Worm (Caenorhabditis elegans) whole organism, young adult: Measurements from ENCODE around the gene rpl-5.
A peak's percentile ranks its signal among the peaks of the same experiment; 100 is the strongest.

Experiments
- B0019.2 ChIP-seq: fragments of 200-800 bp; sonication (Bioruptor generic); conservative IDR thresholded peaks from 2 replicates; pipeline ENCODE4 v1.3.6; 2022; ENCODE audit warnings: missing genetic modification reagents, missing genetic modification characterization, missing compliant biosample characterization
- B0035.1 ChIP-seq: sonication (generic microtip); optimal IDR thresholded peaks from 2 replicates; lab custom pipeline; 2016; ENCODE audit warnings: missing genetic modification characterization, mild to moderate bottlenecking, missing compliant biosample characterization, missing genotype, missing genetic modification reagents
- B0261.1 ChIP-seq: sonication (generic microtip); optimal IDR thresholded peaks from 2 replicates; lab custom pipeline; 2016; ENCODE audit warnings: mild to moderate bottlenecking, missing genetic modification characterization, moderate library complexity, missing compliant biosample characterization
- B0336.3 ChIP-seq: fragments of 200-800 bp; sonication (Bioruptor generic); IDR thresholded peaks from 2 replicates; pipeline ENCODE4 v1.3.6; 2022; ENCODE audit warnings: missing genetic modification characterization, missing compliant biosample characterization
- F10E7.11 ChIP-seq: sonication (generic microtip); optimal IDR thresholded peaks from 2 replicates; lab custom pipeline; 2017; ENCODE audit warnings: mild to moderate bottlenecking, missing genetic modification characterization, moderate library complexity, missing compliant biosample characterization
- F37B4.10 ChIP-seq: fragments of 200-800 bp; sonication (Bioruptor generic); IDR thresholded peaks from 2 replicates; pipeline ENCODE4 v1.3.6; 2022; ENCODE audit warnings: missing genetic modification characterization, missing compliant biosample characterization
- F49E8.2 ChIP-seq: sonication (generic microtip); optimal IDR thresholded peaks from 3 replicates; lab custom pipeline; 2017; ENCODE audit warnings: missing genetic modification characterization, mild to moderate bottlenecking, missing compliant biosample characterization, antibody characterized with exemption, moderate library complexity; ENCODE audit not compliant: insufficient read depth
- K11D2.4 ChIP-seq: fragments of 200-800 bp; sonication (Bioruptor generic); IDR thresholded peaks from 2 replicates; pipeline ENCODE4 v1.3.6; 2022; ENCODE audit warnings: missing genetic modification reagents, missing genetic modification characterization, missing compliant biosample characterization
- T26A5.8 ChIP-seq: sonication (generic microtip); optimal IDR thresholded peaks from 2 replicates; lab custom pipeline; 2016; ENCODE audit warnings: missing genetic modification characterization, missing compliant biosample characterization
- Y53G8AR.9 ChIP-seq: fragments of 200-800 bp; sonication (Bioruptor generic); conservative IDR thresholded peaks from 2 replicates; pipeline ENCODE4 v1.3.6; 2022; ENCODE audit warnings: missing genetic modification reagents, missing genetic modification characterization, missing compliant biosample characterization
- Y79H2A.3 ChIP-seq: fragments of 200-800 bp; sonication (Bioruptor generic); conservative IDR thresholded peaks from 2 replicates; pipeline ENCODE4 v1.3.6; 2022; ENCODE audit warnings: missing genetic modification reagents, missing genetic modification characterization, missing compliant biosample characterization
- ZK185.1 ChIP-seq: sonication (generic microtip); optimal IDR thresholded peaks from 2 replicates; lab custom pipeline; 2016; ENCODE audit warnings: mild to moderate bottlenecking, missing genetic modification characterization, missing compliant biosample characterization; ENCODE audit not compliant: poor library complexity, severe bottlenecking
- ama-1 ChIP-seq, 3 experiments: fragments of 150-350 bp in 1 of 3; sonication (generic microtip) in 2 of 3; optimal IDR thresholded peaks; 2 replicates each; lab custom pipeline; 2014 to 2018; ENCODE audit warnings: missing biosample characterization in 2 of 3, missing genetic modification characterization in 2 of 3, missing genetic modification reagents in 2 of 3
- aptf-2 ChIP-seq: fragments of 200-800 bp; sonication (Bioruptor generic); conservative IDR thresholded peaks from 2 replicates; pipeline ENCODE4 v1.3.6; 2022; ENCODE audit warnings: missing genetic modification reagents, missing genetic modification characterization, missing compliant biosample characterization
- attf-3 ChIP-seq: fragments of 200-800 bp; sonication (Bioruptor generic); conservative IDR thresholded peaks from 2 replicates; pipeline ENCODE4 v1.3.6; 2022; ENCODE audit warnings: missing genetic modification reagents, missing genetic modification characterization, missing compliant biosample characterization
- bed-1 ChIP-seq: fragments of 200-800 bp; sonication (Bioruptor generic); IDR thresholded peaks from 2 replicates; pipeline ENCODE4 v1.3.6; 2022; ENCODE audit warnings: missing genetic modification reagents, missing genetic modification characterization, missing compliant biosample characterization
- ccch-3 ChIP-seq: fragments of 200-800 bp; sonication (Bioruptor generic); optimal IDR thresholded peaks from 2 replicates; lab custom pipeline; 2018; ENCODE audit warnings: mild to moderate bottlenecking, missing genetic modification characterization, missing compliant biosample characterization
- cebp-2 ChIP-seq: fragments of 200-800 bp; sonication (Bioruptor generic); IDR thresholded peaks from 2 replicates; pipeline ENCODE4 v1.3.6; 2022; ENCODE audit warnings: missing genetic modification characterization, missing compliant biosample characterization
- ceh-27 ChIP-seq: fragments of 200-800 bp; sonication (Bioruptor generic); optimal IDR thresholded peaks from 2 replicates; lab custom pipeline; 2018; ENCODE audit warnings: mild to moderate bottlenecking, missing genetic modification characterization, moderate library complexity, missing compliant biosample characterization
- ceh-58 ChIP-seq: fragments of 200-800 bp; sonication (Bioruptor generic); IDR thresholded peaks from 2 replicates; pipeline ENCODE4 v1.3.6; 2022; ENCODE audit warnings: missing genetic modification characterization, missing compliant biosample characterization
- ceh-91 ChIP-seq: fragments of 200-800 bp; sonication (Bioruptor generic); IDR thresholded peaks from 2 replicates; pipeline ENCODE4 v1.3.6; 2022; ENCODE audit warnings: missing genetic modification reagents, missing genetic modification characterization, missing compliant biosample characterization
- dox-1 ChIP-seq: fragments of 200-800 bp; sonication (Bioruptor generic); IDR thresholded peaks from 2 replicates; pipeline ENCODE4 v1.3.6; 2022; ENCODE audit warnings: missing genetic modification reagents, missing genetic modification characterization, missing compliant biosample characterization
- dpl-1 ChIP-seq: fragments of 150-350 bp; optimal IDR thresholded peaks from 2 replicates; lab custom pipeline; 2014; ENCODE audit warnings: missing biosample characterization, missing genetic modification reagents, missing genetic modification characterization
- egl-18 ChIP-seq: fragments of 200-800 bp; sonication (Bioruptor generic); IDR thresholded peaks from 2 replicates; pipeline ENCODE4 v1.3.6; 2022; ENCODE audit warnings: missing genetic modification reagents, missing genetic modification characterization, missing compliant biosample characterization
- egl-44 ChIP-seq: fragments of 200-800 bp; sonication (Bioruptor generic); IDR thresholded peaks from 2 replicates; pipeline ENCODE4 v1.3.6; 2022; ENCODE audit warnings: missing genetic modification reagents, missing genetic modification characterization, missing compliant biosample characterization
- egrh-3 ChIP-seq: fragments of 200-800 bp; sonication (Bioruptor generic); IDR thresholded peaks from 2 replicates; pipeline ENCODE4 v1.3.6; 2022; ENCODE audit warnings: missing genetic modification reagents, missing genetic modification characterization, missing compliant biosample characterization
- ets-4 ChIP-seq: fragments of 200-800 bp; sonication (Bioruptor generic); optimal IDR thresholded peaks from 2 replicates; lab custom pipeline; 2018; ENCODE audit warnings: mild to moderate bottlenecking, missing genetic modification characterization, missing compliant biosample characterization
- fkh-3 ChIP-seq: sonication (generic microtip); optimal IDR thresholded peaks from 2 replicates; lab custom pipeline; 2016; ENCODE audit warnings: mild to moderate bottlenecking, missing genetic modification characterization, missing compliant biosample characterization
- hmg-20 ChIP-seq: fragments of 200-800 bp; sonication (Bioruptor generic); IDR thresholded peaks from 2 replicates; pipeline ENCODE4 v1.3.6; 2022; ENCODE audit warnings: missing genetic modification reagents, missing genetic modification characterization, missing compliant biosample characterization
- hrde-1 ChIP-seq: sonication (generic microtip); optimal IDR thresholded peaks from 2 replicates; lab custom pipeline; 2016; ENCODE audit warnings: missing genetic modification characterization, mild to moderate bottlenecking, missing compliant biosample characterization, moderate library complexity, missing genotype, missing genetic modification reagents, borderline replicate concordance
- lag-1 ChIP-seq: fragments of 200-800 bp; sonication (Bioruptor generic); IDR thresholded peaks from 2 replicates; pipeline ENCODE4 v1.3.6; 2022; ENCODE audit warnings: missing genetic modification reagents, missing genetic modification characterization, missing compliant biosample characterization
- madf-3 ChIP-seq: fragments of 200-800 bp; sonication (Bioruptor generic); IDR thresholded peaks from 2 replicates; pipeline ENCODE4 v1.3.6; 2022; ENCODE audit warnings: missing genetic modification reagents, missing genetic modification characterization, missing compliant biosample characterization
- madf-8 ChIP-seq: fragments of 200-800 bp; sonication (Bioruptor generic); conservative IDR thresholded peaks from 2 replicates; pipeline ENCODE4 v1.3.6; 2022; ENCODE audit warnings: missing genetic modification reagents, missing genetic modification characterization, missing compliant biosample characterization
- nhr-179 ChIP-seq: sonication (generic microtip); optimal IDR thresholded peaks from 2 replicates; lab custom pipeline; 2016; ENCODE audit warnings: mild to moderate bottlenecking, missing genetic modification characterization, missing compliant biosample characterization
- nhr-80 ChIP-seq: sonication (generic microtip); optimal IDR thresholded peaks from 2 replicates; lab custom pipeline; 2016; ENCODE audit warnings: missing genetic modification characterization, missing compliant biosample characterization
- pha-4 ChIP-seq: fragments of 150-350 bp; sonication (generic microtip); optimal IDR thresholded peaks from 2 replicates; lab custom pipeline; 2014; ENCODE audit warnings: missing biosample characterization, missing genetic modification reagents, missing genetic modification characterization
- repo-1 ChIP-seq: sonication (generic microtip); optimal IDR thresholded peaks from 2 replicates; lab custom pipeline; 2017; ENCODE audit warnings: mild to moderate bottlenecking, missing genetic modification characterization, missing compliant biosample characterization
- rpc-1 ChIP-seq, 2 experiments: fragments of 150-350 bp in 1 of 2; sonication (generic microtip) in 1 of 2; optimal IDR thresholded peaks; 2 replicates each; lab custom pipeline; 2014 to 2018; ENCODE audit warnings: missing biosample characterization in 1 of 2, missing genetic modification characterization in 1 of 2, missing genetic modification reagents in 1 of 2, missing genotype in 1 of 2
- snpc-1.3 ChIP-seq: sonication (generic microtip); optimal IDR thresholded peaks from 2 replicates; lab custom pipeline; 2017; ENCODE audit warnings: missing genetic modification characterization, mild to moderate bottlenecking, missing compliant biosample characterization, antibody characterized with exemption, moderate library complexity, missing genotype, missing genetic modification reagents; ENCODE audit not compliant: insufficient read depth
- tbp1 ChIP-seq: fragments of 200-800 bp; sonication (Bioruptor generic); optimal IDR thresholded peaks from 2 replicates; lab custom pipeline; 2018; ENCODE audit warnings: mild to moderate bottlenecking, missing genetic modification characterization, missing compliant biosample characterization
- tbx-9 ChIP-seq: sonication (generic microtip); optimal IDR thresholded peaks from 2 replicates; lab custom pipeline; 2016; ENCODE audit warnings: borderline replicate concordance, missing genetic modification characterization, inconsistent platforms, missing compliant biosample characterization
- unc-130 ChIP-seq: sonication (generic microtip); optimal IDR thresholded peaks from 2 replicates; lab custom pipeline; 2016; ENCODE audit warnings: missing genetic modification reagents, missing genetic modification characterization, missing compliant biosample characterization
- zfh-2 ChIP-seq: fragments of 200-800 bp; sonication (Bioruptor generic); conservative IDR thresholded peaks from 2 replicates; pipeline ENCODE4 v1.3.6; 2022; ENCODE audit warnings: missing genetic modification reagents, missing genetic modification characterization, missing compliant biosample characterization
- zim-3 ChIP-seq: sonication (generic microtip); optimal IDR thresholded peaks from 2 replicates; lab custom pipeline; 2017; ENCODE audit warnings: mild to moderate bottlenecking, missing genetic modification characterization, moderate library complexity, missing compliant biosample characterization
- ztf-18 ChIP-seq: sonication (generic microtip); optimal IDR thresholded peaks from 2 replicates; lab custom pipeline; 2016; ENCODE audit warnings: missing genotype, mild to moderate bottlenecking, missing genetic modification characterization, missing compliant biosample characterization
- ztf-22 ChIP-seq: fragments of 200-800 bp; sonication (Bioruptor generic); optimal IDR thresholded peaks from 2 replicates; lab custom pipeline; 2018; ENCODE audit warnings: mild to moderate bottlenecking, missing genetic modification characterization, moderate library complexity, missing compliant biosample characterization
- ztf-6 ChIP-seq: fragments of 200-800 bp; sonication (Bioruptor generic); IDR thresholded peaks from 2 replicates; pipeline ENCODE4 v1.3.6; 2022; ENCODE audit warnings: missing genetic modification reagents, missing genetic modification characterization, missing compliant biosample characterization

The rpl-5 gene

ce11 chrII:8561227-8561626, 8.5 kb upstream of the rpl-5 start, which contains the start of gene iff-2 (continued):
- peak; percentile 98 for TF ChIP-seq Y53G8AR.9 (GFP tag; lab: Robert Waterston, UW)
- no peak for TF ChIP-seq hrde-1 (tag; lab: Kevin White, UChicago)
- TF ChIP-seq B0336.3 (GFP tag; lab: Robert Waterston, UW), result peak; percentile 97
- peak; percentile 73 for TF ChIP-seq dpl-1 (GFP tag; lab: Kevin White, UChicago)
- peak; percentile 94 for TF ChIP-seq egl-44 (GFP tag; lab: Robert Waterston, UW)
- TF ChIP-seq lag-1, result peak; percentile 29; the same call in 1 of the 2 replicates
- peak; percentile 100 for TF ChIP-seq ceh-27 (GFP tag; lab: Kevin White, UChicago)
- peak; percentile 100 for TF ChIP-seq nhr-80 (tag; lab: Kevin White, UChicago)
- TF ChIP-seq ama-1 (optimal IDR thresholded peaks at IDR 0.05; lab: Kevin White, UChicago), result peak; percentile 68
- TF ChIP-seq ama-1 (GFP tag; optimal IDR thresholded peaks at IDR 0.05; lab: Kevin White, UChicago), result no peak
- TF ChIP-seq unc-130 (GFP tag; lab: Kevin White, UChicago), result no peak
- TF ChIP-seq egl-18 (GFP tag; lab: Robert Waterston, UW), result 0 out of 2 replicates have a peak, but pooled peaks have one; percentile 58
- TF ChIP-seq bed-1 (GFP tag; lab: Robert Waterston, UW), result no peak
- TF ChIP-seq attf-3 (GFP tag; lab: Robert Waterston, UW), result peak; percentile 85
- TF ChIP-seq ZK185.1 (tag; lab: Kevin White, UChicago), result peak; percentile 95
- peak; percentile 95 for TF ChIP-seq zfh-2 (GFP tag; lab: Robert Waterston, UW)
- TF ChIP-seq fkh-3, result no peak
- no peak for TF ChIP-seq ceh-58 (GFP tag; lab: Robert Waterston, UW)
- TF ChIP-seq zim-3, result peak; percentile 64
- no peak for TF ChIP-seq F49E8.2
- TF ChIP-seq aptf-2 (GFP tag; lab: Robert Waterston, UW), result peak; percentile 45; the same call in 1 of the 2 replicates
- no peak for TF ChIP-seq tbx-9 (tag; lab: Kevin White, UChicago)
- TF ChIP-seq pha-4, result peak; percentile 99
- peak; percentile 84 for TF ChIP-seq ztf-18
- TF ChIP-seq B0261.1 (tag; lab: Kevin White, UChicago), result peak; percentile 38
- TF ChIP-seq dox-1, result no peak; the same call in none of the 2 replicates
- TF ChIP-seq cebp-2, result 0 out of 2 replicates have a peak, but pooled peaks have one; percentile 51
- TF ChIP-seq B0035.1 (tag; lab: Kevin White, UChicago), result peak; percentile 78
- peak; percentile 64 for TF ChIP-seq ceh-91 (GFP tag; lab: Robert Waterston, UW)
- peak; percentile 19 for TF ChIP-seq snpc-1.3 (tag; lab: Kevin White, UChicago)
- peak; percentile 99 for TF ChIP-seq ets-4 (GFP tag; lab: Kevin White, UChicago)
- TF ChIP-seq rpc-1 (optimal IDR thresholded peaks at IDR 0.05; lab: Kevin White, UChicago), result peak; percentile 6
- no peak for TF ChIP-seq rpc-1 (tag; optimal IDR thresholded peaks at IDR 0.05; lab: Kevin White, UChicago)
- no peak for TF ChIP-seq nhr-179 (tag; lab: Kevin White, UChicago)
- TF ChIP-seq K11D2.4 (GFP tag; lab: Robert Waterston, UW), result peak; percentile 97
- peak; percentile 95 for TF ChIP-seq ztf-6 (GFP tag; lab: Robert Waterston, UW)
- peak; percentile 39 for TF ChIP-seq ccch-3 (GFP tag; lab: Kevin White, UChicago)
- no peak for TF ChIP-seq Y79H2A.3 (GFP tag; lab: Robert Waterston, UW)
- no peak for TF ChIP-seq T26A5.8 (tag; lab: Kevin White, UChicago)
- TF ChIP-seq madf-8 (GFP tag; lab: Robert Waterston, UW), result no peak
- TF ChIP-seq ztf-22 (GFP tag; lab: Kevin White, UChicago), result peak; percentile 95
- no peak for TF ChIP-seq B0019.2 (GFP tag; lab: Robert Waterston, UW)
- 0 out of 2 replicates have a peak, but pooled peaks have one; percentile 74 for TF ChIP-seq F37B4.10 (GFP tag; lab: Robert Waterston, UW)
- peak; percentile 93 for TF ChIP-seq repo-1 (tag; lab: Kevin White, UChicago)
- TF ChIP-seq egrh-3 (GFP tag; lab: Robert Waterston, UW), result no peak
- TF ChIP-seq tbp1 (GFP tag; lab: Kevin White, UChicago), result peak; percentile 78
- no peak; the same call in 1 of the 2 replicates for TF ChIP-seq hmg-20 (GFP tag; lab: Robert Waterston, UW)
- peak; percentile 97; the same call in 1 of the 2 replicates for TF ChIP-seq madf-3 (GFP tag; lab: Robert Waterston, UW)
- TF ChIP-seq F10E7.11 (tag; lab: Kevin White, UChicago), result peak; percentile 23
